Worm (Caenorhabditis elegans) whole organism, L2 larva: ENCODE data around the gene M03F4.6.

Source experiments
- C34F6.9 ChIP-seq: fragments of 150-350 bp; optimal IDR thresholded peaks from 2 replicates; lab custom pipeline; 2014; ENCODE audit warnings: missing biosample characterization, missing genetic modification characterization
- F13H6.1 ChIP-seq: sonication (generic microtip); optimal IDR thresholded peaks from 2 replicates; lab custom pipeline; 2016; ENCODE audit warnings: missing genetic modification characterization, missing compliant biosample characterization
- R02D3.7 ChIP-seq: fragments of 150-350 bp; optimal IDR thresholded peaks from 2 replicates; lab custom pipeline; 2014; ENCODE audit warnings: missing biosample characterization, missing genetic modification characterization
- Y55F3AM.14 ChIP-seq: fragments of 200-800 bp; sonication (Bioruptor generic); optimal IDR thresholded peaks from 2 replicates; lab custom pipeline; 2018; ENCODE audit warnings: mild to moderate bottlenecking, missing genetic modification characterization, missing compliant biosample characterization
- alr-1 ChIP-seq: fragments of 150-350 bp; optimal IDR thresholded peaks from 2 replicates; lab custom pipeline; 2014; ENCODE audit warnings: missing biosample characterization, missing genetic modification characterization
- aly-2 ChIP-seq: fragments of 150-350 bp; optimal IDR thresholded peaks from 2 replicates; lab custom pipeline; 2014; ENCODE audit warnings: missing biosample characterization, missing genetic modification characterization
- ama-1 ChIP-seq: fragments of 150-350 bp; optimal IDR thresholded peaks from 2 replicates; lab custom pipeline; 2018; ENCODE audit warnings: inconsistent platforms
- blmp-1 ChIP-seq: sonication (generic microtip); optimal IDR thresholded peaks from 2 replicates; lab custom pipeline; 2017; ENCODE audit warnings: missing genetic modification characterization, mild to moderate bottlenecking, missing compliant biosample characterization, antibody characterized with exemption, moderate library complexity; ENCODE audit not compliant: insufficient read depth
- ceh-16 ChIP-seq: fragments of 150-350 bp; optimal IDR thresholded peaks from 2 replicates; lab custom pipeline; 2014; ENCODE audit warnings: missing biosample characterization, missing genetic modification characterization
- crh-2 ChIP-seq: sonication (generic microtip); optimal IDR thresholded peaks from 2 replicates; lab custom pipeline; 2017; ENCODE audit warnings: missing biosample characterization, missing genetic modification characterization
- elt-1 ChIP-seq: fragments of 150-350 bp; optimal IDR thresholded peaks from 2 replicates; lab custom pipeline; 2014; ENCODE audit warnings: missing biosample characterization, missing genetic modification characterization
- elt-3 ChIP-seq: sonication (generic microtip); optimal IDR thresholded peaks from 2 replicates; lab custom pipeline; 2017; ENCODE audit warnings: missing biosample characterization, missing genetic modification characterization
- fos-1 ChIP-seq: fragments of 150-350 bp; optimal IDR thresholded peaks from 2 replicates; lab custom pipeline; 2014; ENCODE audit warnings: missing biosample characterization, missing genetic modification characterization
- gmeb-1 ChIP-seq: fragments of 150-350 bp; optimal IDR thresholded peaks from 2 replicates; lab custom pipeline; 2014; ENCODE audit warnings: missing biosample characterization, missing genetic modification characterization
- lin-11 ChIP-seq: fragments of 150-350 bp; sonication (generic microtip); optimal IDR thresholded peaks from 2 replicates; lab custom pipeline; 2014; ENCODE audit warnings: missing biosample characterization, missing genetic modification characterization, inconsistent platforms, mixed read lengths
- lin-13 ChIP-seq: fragments of 150-350 bp; optimal IDR thresholded peaks from 2 replicates; lab custom pipeline; 2014; ENCODE audit warnings: missing biosample characterization, missing genetic modification reagents, missing genetic modification characterization
- lin-39 ChIP-seq: fragments of 150-350 bp; optimal IDR thresholded peaks from 2 replicates; lab custom pipeline; 2014; ENCODE audit warnings: missing biosample characterization, missing genetic modification reagents, missing genetic modification characterization
- lsy-2 ChIP-seq, 2 experiments: fragments of 150-350 bp in 1 of 2; sonication (generic microtip) in 1 of 2; optimal IDR thresholded peaks; 2 replicates each; lab custom pipeline; 2014 to 2017; ENCODE audit warnings: missing biosample characterization in 2 of 2, missing genetic modification characterization in 2 of 2
- mab-5 ChIP-seq: fragments of 150-350 bp; optimal IDR thresholded peaks from 2 replicates; lab custom pipeline; 2014; ENCODE audit warnings: missing biosample characterization, missing genetic modification characterization
- nhr-10 ChIP-seq: sonication (generic microtip); optimal IDR thresholded peaks from 2 replicates; lab custom pipeline; 2017; ENCODE audit warnings: missing biosample characterization, missing genetic modification characterization
- nhr-11 ChIP-seq: fragments of 150-350 bp; optimal IDR thresholded peaks from 2 replicates; lab custom pipeline; 2014; ENCODE audit warnings: missing biosample characterization, missing genetic modification characterization
- nhr-12 ChIP-seq: fragments of 150-350 bp; optimal IDR thresholded peaks from 2 replicates; lab custom pipeline; 2014; ENCODE audit warnings: missing biosample characterization, missing genetic modification characterization
- nhr-129 ChIP-seq: fragments of 150-350 bp; optimal IDR thresholded peaks from 2 replicates; lab custom pipeline; 2014; ENCODE audit warnings: missing biosample characterization, missing genetic modification characterization
- nhr-21 ChIP-seq: fragments of 150-350 bp; optimal IDR thresholded peaks from 2 replicates; lab custom pipeline; 2014; ENCODE audit warnings: missing biosample characterization, missing genetic modification characterization
- nhr-23 ChIP-seq: fragments of 150-350 bp; optimal IDR thresholded peaks from 2 replicates; lab custom pipeline; 2014; ENCODE audit warnings: missing biosample characterization, missing genetic modification reagents, missing genetic modification characterization
- nhr-6 ChIP-seq: fragments of 150-350 bp; optimal IDR thresholded peaks from 2 replicates; lab custom pipeline; 2014; ENCODE audit warnings: missing biosample characterization, missing genetic modification characterization
- nhr-77 ChIP-seq: fragments of 150-350 bp; optimal IDR thresholded peaks from 2 replicates; lab custom pipeline; 2014; ENCODE audit warnings: missing biosample characterization, missing genetic modification characterization
- peb-1 ChIP-seq: fragments of 150-350 bp; optimal IDR thresholded peaks from 2 replicates; lab custom pipeline; 2014; ENCODE audit warnings: missing biosample characterization, missing genetic modification characterization
- sem-4 ChIP-seq: fragments of 150-350 bp; optimal IDR thresholded peaks from 2 replicates; lab custom pipeline; 2014; ENCODE audit warnings: missing biosample characterization, missing genetic modification reagents, missing genetic modification characterization
- skn-1 ChIP-seq: sonication (generic microtip); optimal IDR thresholded peaks from 2 replicates; lab custom pipeline; 2017; ENCODE audit warnings: missing biosample characterization, missing genetic modification characterization
- sma-9 ChIP-seq, 2 experiments: fragments of 150-350 bp in 1 of 2; sonication (generic microtip) in 1 of 2; optimal IDR thresholded peaks; 2 replicates each; lab custom pipeline; 2014 to 2016; ENCODE audit warnings: missing genetic modification characterization in 2 of 2, mild to moderate bottlenecking in 1 of 2, missing biosample characterization in 1 of 2, missing compliant biosample characterization in 1 of 2, missing genetic modification reagents in 1 of 2, moderate library complexity in 1 of 2
- snpc-4 ChIP-seq: fragments of 150-350 bp; optimal IDR thresholded peaks from 2 replicates; lab custom pipeline; 2014; ENCODE audit warnings: missing biosample characterization, missing genetic modification characterization
- unc-55 ChIP-seq: fragments of 150-350 bp; sonication (generic microtip); optimal IDR thresholded peaks from 3 replicates; lab custom pipeline; 2014; ENCODE audit warnings: missing biosample characterization, missing genetic modification reagents, missing genetic modification characterization
- unc-62 ChIP-seq: fragments of 150-350 bp; optimal IDR thresholded peaks from 2 replicates; lab custom pipeline; 2014; ENCODE audit warnings: missing biosample characterization, missing genetic modification reagents, missing genetic modification characterization
- ztf-1 ChIP-seq: fragments of 200-800 bp; sonication (Bioruptor generic); conservative IDR thresholded peaks from 2 replicates; pipeline ENCODE4 v1.3.6; 2022; ENCODE audit warnings: missing genetic modification characterization, missing compliant biosample characterization
- ztf-11 ChIP-seq: sonication (generic microtip); optimal IDR thresholded peaks from 2 replicates; lab custom pipeline; 2017; ENCODE audit warnings: missing biosample characterization, missing genetic modification characterization
- ztf-4 ChIP-seq: fragments of 150-350 bp; optimal IDR thresholded peaks from 2 replicates; lab custom pipeline; 2014; ENCODE audit warnings: missing biosample characterization, missing genetic modification characterization

Gene M03F4.6

DNA sequence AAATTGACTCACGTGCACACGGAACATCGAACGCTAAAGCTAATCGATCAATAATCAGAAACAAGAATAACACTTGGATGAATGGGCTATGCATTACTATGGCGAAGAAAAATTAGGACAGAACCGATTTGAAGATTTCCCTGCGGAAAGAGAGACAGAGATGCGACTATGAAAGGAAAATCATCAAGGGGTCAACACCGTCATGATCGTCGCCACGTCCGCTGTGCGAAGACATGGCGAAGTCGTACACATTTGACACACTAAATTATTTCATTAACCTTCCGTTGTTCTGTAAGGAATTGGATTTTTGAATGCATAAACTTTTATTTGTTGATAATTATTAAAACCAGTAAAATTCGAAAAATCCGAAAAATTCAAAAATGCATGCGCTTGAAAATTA is at the start of gene M03F4.6:
Gene M03F4.6, minus strand, starts transcription at position 101 of the 400 bp plus-strand sequence.
- no peak for TF ChIP-seq nhr-10 (tag; lab: Kevin White, UChicago)
- no peak for TF ChIP-seq lin-11 (tag; lab: Kevin White, UChicago)
- no peak for TF ChIP-seq Y55F3AM.14
- TF ChIP-seq nhr-11, result no peak
- no peak for TF ChIP-seq nhr-77 (tag; lab: Kevin White, UChicago)
- TF ChIP-seq peb-1, result no peak
- no peak for TF ChIP-seq nhr-129 (tag; lab: Kevin White, UChicago)
- TF ChIP-seq elt-3, result no peak
- TF ChIP-seq nhr-23 (tag; lab: Kevin White, UChicago), result no peak
- TF ChIP-seq skn-1 (tag; lab: Kevin White, UChicago), result no peak
- TF ChIP-seq F13H6.1, result no peak
- no peak for TF ChIP-seq unc-62 (GFP tag; lab: Kevin White, UChicago)
- TF ChIP-seq elt-1 (tag; lab: Kevin White, UChicago), result no peak
- no peak for TF ChIP-seq mab-5 (tag; lab: Kevin White, UChicago)
- TF ChIP-seq nhr-21 (tag; lab: Kevin White, UChicago), result peak; percentile 20
- TF ChIP-seq sma-9 (GFP tag; optimal IDR thresholded peaks at IDR 0.05; lab: Kevin White, UChicago), result peak; percentile 68
- TF ChIP-seq sma-9 (tag; optimal IDR thresholded peaks at IDR 0.05; lab: Kevin White, UChicago), result no peak
- no peak for TF ChIP-seq lin-39 (tag; lab: Kevin White, UChicago)
- no peak for TF ChIP-seq aly-2 (tag; lab: Kevin White, UChicago)
- no peak for TF ChIP-seq gmeb-1
- TF ChIP-seq ama-1 (lab: Kevin White, UChicago), result no peak
- no peak for TF ChIP-seq R02D3.7 (tag; lab: Kevin White, UChicago)
- TF ChIP-seq ztf-4 (tag; lab: Kevin White, UChicago), result peak; percentile 76
- TF ChIP-seq nhr-6 (tag; lab: Kevin White, UChicago), result no peak
- TF ChIP-seq sem-4 (tag; lab: Kevin White, UChicago), result peak; percentile 65
- no peak for TF ChIP-seq ceh-16 (tag; lab: Kevin White, UChicago)
- peak; percentile 0 for TF ChIP-seq lin-13 (GFP tag; lab: Kevin White, UChicago)
- peak in 1 of 2 experiments; percentile 54 for TF ChIP-seq lsy-2 (tag; optimal IDR thresholded peaks at IDR 0.05; lab: Kevin White, UChicago)
- peak; percentile 32 for TF ChIP-seq blmp-1 (tag; lab: Kevin White, UChicago)
- TF ChIP-seq fos-1 (tag; lab: Kevin White, UChicago), result no peak
- TF ChIP-seq C34F6.9 (tag; lab: Kevin White, UChicago), result peak; percentile 9

DNA sequence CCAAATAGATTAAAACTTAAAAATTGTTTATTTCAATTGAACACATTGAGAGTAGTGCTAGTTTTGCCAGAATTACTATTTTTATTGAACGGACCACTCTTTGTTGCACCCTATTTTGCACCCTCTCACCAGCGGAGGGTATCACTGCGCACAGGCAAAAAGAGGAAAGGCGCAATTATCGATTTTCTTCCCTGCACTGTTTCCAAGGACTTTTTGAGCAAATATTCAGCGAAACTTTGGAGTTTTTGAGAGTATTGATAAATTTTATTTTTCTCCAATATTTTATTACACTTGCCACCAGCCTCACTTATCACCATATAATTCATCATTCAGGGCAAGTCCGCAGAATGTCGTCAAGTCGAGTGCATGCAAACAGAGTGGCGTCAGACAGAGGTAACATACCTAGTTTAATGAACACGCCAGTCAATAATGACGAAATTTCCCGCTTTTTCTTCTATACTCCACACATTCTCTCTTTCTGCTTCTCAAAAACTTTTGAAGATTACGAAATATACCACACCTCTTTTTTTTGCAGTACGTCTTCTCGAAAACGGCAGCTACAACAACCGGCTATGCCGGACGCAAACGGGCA is 49.0 kb upstream of the M03F4.6 start:
- TF ChIP-seq nhr-129 (tag; lab: Kevin White, UChicago) (peak; percentile 72), snpc-4 (tag; lab: Kevin White, UChicago) (no peak), fos-1 (tag; lab: Kevin White, UChicago) (peak; percentile 70), alr-1 (no peak), crh-2 (tag; lab: Kevin White, UChicago) (peak; percentile 51), lin-39 (tag; lab: Kevin White, UChicago) (no peak), R02D3.7 (tag; lab: Kevin White, UChicago) (no peak), elt-3 (no peak), ztf-1 (GFP tag; lab: Robert Waterston, UW) (no peak), unc-55 (GFP tag; lab: Kevin White, UChicago) (peak; percentile 75), sma-9 (GFP tag; optimal IDR thresholded peaks at IDR 0.05; lab: Kevin White, UChicago) (peak; percentile 20), sma-9 (tag; optimal IDR thresholded peaks at IDR 0.05; lab: Kevin White, UChicago) (no peak), Y55F3AM.14 (no peak), lin-13 (GFP tag; lab: Kevin White, UChicago) (peak; percentile 18), elt-1 (tag; lab: Kevin White, UChicago) (no peak), C34F6.9 (tag; lab: Kevin White, UChicago) (peak; percentile 56), gmeb-1 (peak; percentile 0), peb-1 (no peak), ama-1 (lab: Kevin White, UChicago) (no peak), nhr-12 (tag; lab: Kevin White, UChicago) (no peak), lin-11 (tag; lab: Kevin White, UChicago) (no peak), ztf-11 (tag; lab: Kevin White, UChicago) (no peak), lsy-2 (tag; optimal IDR thresholded peaks at IDR 0.05; lab: Kevin White, UChicago) (peak in 1 of 2 experiments; percentile 27)

DNA sequence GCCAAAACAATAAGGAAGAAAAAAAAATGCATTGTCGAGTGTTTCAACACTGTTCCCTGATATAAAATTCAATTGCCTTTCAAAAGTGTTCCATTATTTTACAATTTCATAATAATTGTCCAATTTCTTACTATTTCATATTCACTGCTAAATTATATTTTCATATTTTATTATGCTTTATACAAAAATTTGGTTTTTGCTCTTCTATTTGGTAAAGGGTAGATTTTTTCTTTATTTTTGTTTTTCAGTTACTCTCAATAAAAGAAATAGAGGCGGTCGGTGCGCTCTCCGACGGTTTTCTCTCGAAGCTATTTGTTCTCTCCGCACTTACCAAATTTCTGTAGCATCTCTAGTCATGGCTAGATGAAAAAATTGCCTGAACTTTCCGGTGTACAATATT is 48.5 kb upstream of the M03F4.6 start, which contains the start of gene sek-3:
Gene sek-3, plus strand, starts transcription at position 301 of the 400 bp plus-strand sequence.
- no peak for TF ChIP-seq lin-11 (tag; lab: Kevin White, UChicago)
- TF ChIP-seq, all 48 proteins: peak for 0
